Fruit fly (Drosophila melanogaster) whole organism, pupa: Measurements from ENCODE around the gene CG6216.

Source experiments
- CG10348 ChIP-seq: fragments of 200-800 bp; sonication (Bioruptor generic); IDR thresholded peaks from 2 replicates; pipeline ENCODE4 v1.3.6; 2022; ENCODE audit warnings: missing biosample characterization, missing genetic modification characterization
- CG12605 ChIP-seq: fragments of 200-800 bp; sonication (Bioruptor generic); IDR thresholded peaks from 2 replicates; pipeline ENCODE4 v1.3.6; 2022; ENCODE audit warnings: missing biosample characterization, missing genetic modification characterization
- CG13204 ChIP-seq: fragments of 200-800 bp; sonication (Bioruptor generic); optimal IDR thresholded peaks from 2 replicates; lab custom pipeline; 2018; ENCODE audit warnings: missing biosample characterization, mild to moderate bottlenecking, missing genetic modification characterization, moderate library complexity
- CG14655 ChIP-seq: fragments of 200-800 bp; sonication (Bioruptor generic); optimal IDR thresholded peaks from 3 replicates; lab custom pipeline; 2017; ENCODE audit warnings: mild to moderate bottlenecking, missing biosample characterization, missing genetic modification reagents, missing genetic modification characterization
- CG15710 ChIP-seq: fragments of 200-800 bp; sonication (Bioruptor generic); optimal IDR thresholded peaks from 2 replicates; lab custom pipeline; 2018; ENCODE audit warnings: missing biosample characterization, mild to moderate bottlenecking, missing genetic modification characterization, moderate library complexity
- CG17806 ChIP-seq: fragments of 200-800 bp; sonication (Bioruptor generic); optimal IDR thresholded peaks from 2 replicates; lab custom pipeline; 2018; ENCODE audit warnings: missing biosample characterization, mild to moderate bottlenecking, missing genetic modification characterization, moderate library complexity
- CG32121 ChIP-seq: fragments of 200-800 bp; sonication (Bioruptor generic); IDR thresholded peaks from 2 replicates; pipeline ENCODE4 v1.3.6; 2022; ENCODE audit warnings: missing biosample characterization, missing genetic modification characterization
- CG34367 ChIP-seq: fragments of 200-800 bp; sonication (Bioruptor generic); optimal IDR thresholded peaks from 2 replicates; lab custom pipeline; 2018; ENCODE audit warnings: missing biosample characterization, mild to moderate bottlenecking, missing genetic modification characterization
- CG4496 ChIP-seq: fragments of 200-800 bp; sonication (Bioruptor generic); IDR thresholded peaks from 3 replicates; pipeline ENCODE4 v1.3.6; 2022; ENCODE audit warnings: missing biosample characterization, missing genetic modification characterization
- CG8159 ChIP-seq: fragments of 200-800 bp; sonication (Bioruptor generic); optimal IDR thresholded peaks from 3 replicates; lab custom pipeline; 2018; ENCODE audit warnings: missing biosample characterization, mild to moderate bottlenecking, missing genetic modification characterization, moderate library complexity
- CG8301 ChIP-seq: fragments of 200-800 bp; sonication (Bioruptor generic); optimal IDR thresholded peaks from 2 replicates; lab custom pipeline; 2018; ENCODE audit warnings: missing biosample characterization, mild to moderate bottlenecking, missing genetic modification characterization
- CG9948 ChIP-seq: fragments of 200-800 bp; sonication (Bioruptor generic); optimal IDR thresholded peaks from 2 replicates; lab custom pipeline; 2018; ENCODE audit warnings: missing biosample characterization, mild to moderate bottlenecking, missing genetic modification characterization, moderate library complexity
- D1 ChIP-seq: fragments of 200-800 bp; sonication (Bioruptor generic); optimal IDR thresholded peaks from 2 replicates; lab custom pipeline; 2018; ENCODE audit warnings: missing biosample characterization, mild to moderate bottlenecking, missing genetic modification characterization, moderate library complexity
- EcR ChIP-seq: fragments of 200-800 bp; sonication (Bioruptor generic); optimal IDR thresholded peaks from 3 replicates; lab custom pipeline; 2019; ENCODE audit warnings: missing biosample characterization, missing genetic modification characterization, mild to moderate bottlenecking, moderate library complexity, missing genetic modification reagents
- Ets98B ChIP-seq: fragments of 200-800 bp; sonication (Bioruptor generic); IDR thresholded peaks from 2 replicates; pipeline ENCODE4 v1.3.6; 2022; ENCODE audit warnings: missing biosample characterization, missing genetic modification characterization
- Pif1A ChIP-seq: fragments of 200-800 bp; sonication (Bioruptor generic); optimal IDR thresholded peaks from 3 replicates; lab custom pipeline; 2016; ENCODE audit warnings: missing biosample characterization, missing genetic modification characterization
- Pif1B ChIP-seq: fragments of 200-800 bp; sonication (Bioruptor generic); optimal IDR thresholded peaks from 3 replicates; lab custom pipeline; 2016; ENCODE audit warnings: missing biosample characterization, missing genetic modification characterization
- Snoo ChIP-seq: fragments of 200-800 bp; sonication (Bioruptor generic); optimal IDR thresholded peaks from 3 replicates; lab custom pipeline; 2017; ENCODE audit warnings: missing biosample characterization, mild to moderate bottlenecking, missing genetic modification characterization, inconsistent platforms
- fd96Ca ChIP-seq: fragments of 200-800 bp; sonication (Bioruptor generic); IDR thresholded peaks from 3 replicates; pipeline ENCODE4 v1.3.6; 2022; ENCODE audit warnings: missing biosample characterization, missing genetic modification characterization
- gl ChIP-seq: fragments of 200-800 bp; sonication (Bioruptor generic); optimal IDR thresholded peaks from 2 replicates; lab custom pipeline; 2018; ENCODE audit warnings: missing biosample characterization, mild to moderate bottlenecking, missing genetic modification characterization
- rn ChIP-seq: fragments of 200-800 bp; sonication (Bioruptor generic); IDR thresholded peaks from 2 replicates; pipeline ENCODE4 v1.3.6; 2022; ENCODE audit warnings: missing biosample characterization, missing genetic modification characterization

The CG6216 gene

dm6 chr3L:11123598-11124284 lies 26.8 kb downstream of the CG6216 start:
- TF ChIP-seq CG4496 (GFP tag; lab: Robert Waterston, UW) (0 out of 3 replicates have a peak, but pooled peaks have one; percentile 11), D1 (tag; lab: Kevin White, UChicago) (no peak), rn (GFP tag; lab: Robert Waterston, UW) (no peak), Pif1A (no peak), Pif1B (GFP tag; lab: Kevin White, UChicago) (no peak)
- TF ChIP-seq, all 21 proteins: peak for 1

dm6 chr3L:11123088-11123487 lies 27.5 kb downstream of the CG6216 start, which contains the start of the genes Ufd1 and NaPi-III:
TSS of gene Ufd1 (minus strand) at chr3L:11123216.
TSS of gene NaPi-III (plus strand) at chr3L:11123348.
- TF ChIP-seq CG10348 (GFP tag; lab: Robert Waterston, UW) (no peak), gl (tag; lab: Kevin White, UChicago) (no peak), CG34367 (tag; lab: Kevin White, UChicago) (no peak), Pif1A (peak; percentile 1), CG17806 (tag; lab: Kevin White, UChicago) (no peak), EcR (no peak), Pif1B (GFP tag; lab: Kevin White, UChicago) (no peak), CG14655 (GFP tag; lab: Kevin White, UChicago) (no peak), CG4496 (GFP tag; lab: Robert Waterston, UW) (peak; percentile 76), CG8159 (no peak), CG32121 (GFP tag; lab: Robert Waterston, UW) (peak; percentile 69), CG15710 (tag; lab: Kevin White, UChicago) (peak; percentile 31), CG9948 (tag; lab: Kevin White, UChicago) (no peak), CG12605 (GFP tag; lab: Robert Waterston, UW) (no peak), CG13204 (GFP tag; lab: Kevin White, UChicago) (no peak), fd96Ca (GFP tag; lab: Robert Waterston, UW) (0 out of 3 replicates have a peak, but pooled peaks have one; percentile 24), rn (GFP tag; lab: Robert Waterston, UW) (0 out of 2 replicates have a peak, but pooled peaks have one; percentile 23), CG8301 (tag; lab: Kevin White, UChicago) (no peak), Snoo (tag; lab: Kevin White, UChicago) (peak; percentile 43), D1 (tag; lab: Kevin White, UChicago) (no peak), Ets98B (GFP tag; lab: Robert Waterston, UW) (peak; percentile 76)
- TF ChIP-seq, all 21 proteins: peak for 8

- TF ChIP-seq CG10348 (GFP tag; lab: Robert Waterston, UW) = no peak
- TF ChIP-seq CG4496 (GFP tag; lab: Robert Waterston, UW) = peak; percentile 80
- TF ChIP-seq rn (GFP tag; lab: Robert Waterston, UW) = peak; percentile 39; the same call in 1 of the 2 replicates
- TF ChIP-seq Pif1B (GFP tag; lab: Kevin White, UChicago) = peak; percentile 92
- peak; percentile 89 for TF ChIP-seq CG13204 (GFP tag; lab: Kevin White, UChicago)
- peak; percentile 63; the same call in 1 of the 2 replicates for TF ChIP-seq CG32121 (GFP tag; lab: Robert Waterston, UW)
- peak; percentile 84 for TF ChIP-seq CG8159
- TF ChIP-seq fd96Ca (GFP tag; lab: Robert Waterston, UW) = peak; percentile 69; the same call in 1 of the 3 replicates
- peak; percentile 90 for TF ChIP-seq CG12605 (GFP tag; lab: Robert Waterston, UW)
- peak; percentile 91 for TF ChIP-seq Pif1A
- peak; percentile 82 for TF ChIP-seq CG8301 (tag; lab: Kevin White, UChicago)
- peak; percentile 43 for TF ChIP-seq D1 (tag; lab: Kevin White, UChicago)
- TF ChIP-seq EcR = peak; percentile 17
- TF ChIP-seq CG14655 (GFP tag; lab: Kevin White, UChicago) = peak; percentile 89
- TF ChIP-seq CG17806 (tag; lab: Kevin White, UChicago) = peak; percentile 74
- peak; percentile 95 for TF ChIP-seq gl (tag; lab: Kevin White, UChicago)
- TF ChIP-seq CG34367 (tag; lab: Kevin White, UChicago) = peak; percentile 87
- peak; percentile 68 for TF ChIP-seq Snoo (tag; lab: Kevin White, UChicago)
- TF ChIP-seq Ets98B (GFP tag; lab: Robert Waterston, UW) = peak; percentile 76
- peak; percentile 84 for TF ChIP-seq CG15710 (tag; lab: Kevin White, UChicago)
- TF ChIP-seq CG9948 (tag; lab: Kevin White, UChicago) = peak; percentile 66
Measured at dm6 chr3L:11120419-11120958, 30.1 kb downstream of the CG6216 start, which contains the start of the genes FoxK and mRpL2. TSS of gene FoxK (minus strand) at chr3L:11120783. TSS of gene mRpL2 (plus strand) at chr3L:11120847.

dm6 chr3L:11119901-11120418 lies 30.6 kb downstream of the CG6216 start:
- TF ChIP-seq CG8159 (no peak), CG8301 (tag; lab: Kevin White, UChicago) (no peak), CG12605 (GFP tag; lab: Robert Waterston, UW) (no peak), gl (tag; lab: Kevin White, UChicago) (no peak), EcR (no peak), CG15710 (tag; lab: Kevin White, UChicago) (no peak), CG34367 (tag; lab: Kevin White, UChicago) (no peak), Ets98B (GFP tag; lab: Robert Waterston, UW) (no peak), Snoo (tag; lab: Kevin White, UChicago) (no peak), rn (GFP tag; lab: Robert Waterston, UW) (no peak), CG4496 (GFP tag; lab: Robert Waterston, UW) (no peak), D1 (tag; lab: Kevin White, UChicago) (no peak), CG13204 (GFP tag; lab: Kevin White, UChicago) (no peak), CG32121 (GFP tag; lab: Robert Waterston, UW) (no peak)
